Worm (Caenorhabditis elegans) whole organism, L2 larva: ENCODE measurements around the gene Y6E2A.1.

Experiments
- alr-1 ChIP-seq: fragments of 150-350 bp; optimal IDR thresholded peaks from 2 replicates; lab custom pipeline; 2014; ENCODE audit warnings: missing biosample characterization, missing genetic modification characterization
- ama-1 ChIP-seq: fragments of 150-350 bp; optimal IDR thresholded peaks from 2 replicates; lab custom pipeline; 2018; ENCODE audit warnings: inconsistent platforms
- fos-1 ChIP-seq: fragments of 150-350 bp; optimal IDR thresholded peaks from 2 replicates; lab custom pipeline; 2014; ENCODE audit warnings: missing biosample characterization, missing genetic modification characterization
- lin-13 ChIP-seq: fragments of 150-350 bp; optimal IDR thresholded peaks from 2 replicates; lab custom pipeline; 2014; ENCODE audit warnings: missing biosample characterization, missing genetic modification reagents, missing genetic modification characterization
- lsy-2 ChIP-seq, 2 experiments: fragments of 150-350 bp in 1 of 2; sonication (generic microtip) in 1 of 2; optimal IDR thresholded peaks; 2 replicates each; lab custom pipeline; 2014 to 2017; ENCODE audit warnings: missing biosample characterization in 2 of 2, missing genetic modification characterization in 2 of 2
- nhr-12 ChIP-seq: fragments of 150-350 bp; optimal IDR thresholded peaks from 2 replicates; lab custom pipeline; 2014; ENCODE audit warnings: missing biosample characterization, missing genetic modification characterization

DNA sequence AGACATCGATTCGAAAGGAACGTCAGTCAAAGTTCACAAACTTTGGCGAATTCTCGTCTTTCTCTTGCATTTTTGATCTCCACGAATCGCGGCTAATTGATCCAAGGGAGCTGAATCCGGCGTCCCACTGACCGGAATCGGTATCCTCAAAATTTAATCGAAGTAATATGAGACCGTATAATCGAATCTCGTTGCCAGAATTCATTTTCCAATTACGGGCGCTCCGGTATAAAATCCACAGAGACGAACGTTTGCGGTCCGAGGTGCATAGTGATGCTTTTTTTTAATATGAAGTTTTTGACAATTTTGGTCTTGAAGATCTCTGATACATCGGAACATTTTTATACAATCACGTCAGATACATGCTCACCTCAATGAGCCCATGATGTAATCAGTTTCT is 47.3 kb upstream of the Y6E2A.1 start:
- TF ChIP-seq nhr-12 (tag; lab: Kevin White, UChicago): no peak
- no peak for TF ChIP-seq ama-1 (lab: Kevin White, UChicago)
- no peak for TF ChIP-seq lsy-2 (tag; optimal IDR thresholded peaks at IDR 0.05; lab: Kevin White, UChicago)
- TF ChIP-seq lin-13: no peak
- TF ChIP-seq fos-1 (tag; lab: Kevin White, UChicago): no peak
- TF ChIP-seq alr-1 (tag; lab: Kevin White, UChicago): no peak
